Worm (Caenorhabditis elegans): ENCODE measurements around the gene rpn-12.

ce11 chrII:11681136-11681824 is 28.4 kb downstream of the rpn-12 start, which contains the start of the genes sfxn-1.4 and C47D12.4:
- no peak for TF ChIP-seq nhr-90 (tag; optimal IDR thresholded peaks at IDR 0.05)
- TF ChIP-seq Y53F4B.3 (GFP tag; IDR thresholded peaks at IDR 0.05), result no peak
- no peak for TF ChIP-seq atf-7 (tag; optimal IDR thresholded peaks at IDR 0.05)
- TF ChIP-seq dpff-1 (tag; optimal IDR thresholded peaks at IDR 0.05), result no peak
- TF ChIP-seq nhr-80 (tag; optimal IDR thresholded peaks at IDR 0.05), result no peak
- TF ChIP-seq F23B12.7 (tag; optimal IDR thresholded peaks at IDR 0.05; ENCODE audit: insufficient read depth), result no peak
- no peak for TF ChIP-seq let-607 (tag; optimal IDR thresholded peaks at IDR 0.05)
- TF ChIP-seq ZK185.1 (tag; optimal IDR thresholded peaks at IDR 0.05; ENCODE audit: poor library complexity, severe bottlenecking), result no peak
- no peak for TF ChIP-seq let-526 (GFP tag; IDR thresholded peaks at IDR 0.05)
- TF ChIP-seq hlh-12 (tag; optimal IDR thresholded peaks at IDR 0.05), result no peak
- no peak for TF ChIP-seq lin-35 (GFP tag; optimal IDR thresholded peaks at IDR 0.05)

Measured in whole organism, young adult.